Worm (Caenorhabditis elegans) whole organism, midembryonic: ENCODE results near the gene srlf-15.

Source experiments
- T22C8.4 ChIP-seq: fragments of 200-800 bp; sonication (Bioruptor generic); IDR thresholded peaks from 2 replicates; pipeline ENCODE4 v1.3.6; 2022; ENCODE audit warnings: missing genetic modification characterization, missing compliant biosample characterization
- cog-1 ChIP-seq: sonication (generic microtip); optimal IDR thresholded peaks from 2 replicates; lab custom pipeline; 2016; ENCODE audit warnings: missing genetic modification characterization, missing compliant biosample characterization
- flt-1 ChIP-seq: fragments of 200-800 bp; sonication (Bioruptor generic); IDR thresholded peaks from 2 replicates; pipeline ENCODE4 v1.3.6; 2022; ENCODE audit warnings: missing genetic modification characterization, missing compliant biosample characterization
- klf-2 ChIP-seq: fragments of 200-800 bp; sonication (Bioruptor generic); conservative IDR thresholded peaks from 2 replicates; pipeline ENCODE4 v1.3.6; 2022; ENCODE audit warnings: missing genetic modification reagents, missing genetic modification characterization, missing compliant biosample characterization
- med-1 ChIP-seq: sonication (generic microtip); optimal IDR thresholded peaks from 2 replicates; lab custom pipeline; 2017; ENCODE audit warnings: missing genetic modification characterization, mild to moderate bottlenecking, missing compliant biosample characterization, antibody characterized with exemption, missing genetic modification reagents; ENCODE audit not compliant: insufficient read depth
- ref-1 ChIP-seq: fragments of 200-800 bp; sonication (Bioruptor generic); conservative IDR thresholded peaks from 2 replicates; pipeline ENCODE4 v1.3.6; 2022; ENCODE audit warnings: missing genetic modification reagents, missing genetic modification characterization, missing compliant biosample characterization
- tab-1 ChIP-seq: fragments of 200-800 bp; sonication (Bioruptor generic); IDR thresholded peaks from 2 replicates; pipeline ENCODE4 v1.3.6; 2022; ENCODE audit warnings: missing genetic modification characterization, missing compliant biosample characterization
- ztf-23 ChIP-seq: fragments of 200-800 bp; sonication (Bioruptor generic); IDR thresholded peaks from 2 replicates; pipeline ENCODE4 v1.3.6; 2022; ENCODE audit warnings: missing genetic modification reagents, missing genetic modification characterization, missing compliant biosample characterization
- ztf-29 ChIP-seq: fragments of 200-800 bp; sonication (Bioruptor generic); IDR thresholded peaks from 2 replicates; pipeline ENCODE4 v1.3.6; 2022; ENCODE audit warnings: missing genetic modification reagents, missing genetic modification characterization, missing compliant biosample characterization

Gene srlf-15

ce11 chrII:11076550-11076949, 40.7 kb downstream of the srlf-15 start:
- TF ChIP-seq klf-2 (GFP tag; lab: Robert Waterston, UW) (no peak), flt-1 (GFP tag; lab: Robert Waterston, UW) (no peak), cog-1 (tag; lab: Kevin White, UChicago) (no peak)

- TF ChIP-seq flt-1 (GFP tag; lab: Robert Waterston, UW), result no peak
- TF ChIP-seq klf-2 (GFP tag; lab: Robert Waterston, UW), result no peak
- no peak for TF ChIP-seq med-1 (GFP tag; lab: Kevin White, UChicago)
- no peak for TF ChIP-seq ztf-23 (GFP tag; lab: Robert Waterston, UW)
- TF ChIP-seq cog-1 (tag; lab: Kevin White, UChicago), result no peak
- TF ChIP-seq tab-1 (GFP tag; lab: Robert Waterston, UW), result no peak
- no peak for TF ChIP-seq ztf-29 (GFP tag; lab: Robert Waterston, UW)
- TF ChIP-seq T22C8.4 (GFP tag; lab: Robert Waterston, UW), result no peak
- no peak for TF ChIP-seq ref-1 (GFP tag; lab: Robert Waterston, UW)
Measured at ce11 chrII:11086770-11087169, 50.9 kb downstream of the srlf-15 start.

ce11 chrII:11088137-11088536, 52.3 kb downstream of the srlf-15 start:
- TF ChIP-seq cog-1 (tag; lab: Kevin White, UChicago) (no peak), klf-2 (GFP tag; lab: Robert Waterston, UW) (no peak), ztf-23 (GFP tag; lab: Robert Waterston, UW) (no peak), ztf-29 (GFP tag; lab: Robert Waterston, UW) (no peak), ref-1 (GFP tag; lab: Robert Waterston, UW) (no peak), tab-1 (GFP tag; lab: Robert Waterston, UW) (no peak), flt-1 (GFP tag; lab: Robert Waterston, UW) (no peak), T22C8.4 (GFP tag; lab: Robert Waterston, UW) (no peak), med-1 (GFP tag; lab: Kevin White, UChicago) (no peak)
